Worm (Caenorhabditis elegans) whole organism, early embryonic: ENCODE measurements around the gene lin-12.

Experiments
- B0310.2 ChIP-seq: sonication (generic microtip); optimal IDR thresholded peaks from 2 replicates; lab custom pipeline; 2016; ENCODE audit warnings: mild to moderate bottlenecking, missing genetic modification characterization, missing compliant biosample characterization
- ama-1 ChIP-seq: fragments of 150-350 bp; optimal IDR thresholded peaks from 2 replicates; lab custom pipeline; 2014
- ceh-13 ChIP-seq: fragments of 200-800 bp; sonication (Bioruptor generic); optimal IDR thresholded peaks from 2 replicates; lab custom pipeline; 2018; ENCODE audit warnings: mild to moderate bottlenecking, missing genetic modification characterization, missing compliant biosample characterization
- ets-7 ChIP-seq: sonication (generic microtip); optimal IDR thresholded peaks from 2 replicates; lab custom pipeline; 2016; ENCODE audit warnings: missing genotype, missing genetic modification characterization, missing compliant biosample characterization
- flt-1 ChIP-seq: fragments of 200-800 bp; sonication (Bioruptor generic); IDR thresholded peaks from 2 replicates; pipeline ENCODE4 v1.3.6; 2022; ENCODE audit warnings: missing genetic modification characterization, missing compliant biosample characterization
- hmg-4 ChIP-seq: fragments of 200-800 bp; sonication (Bioruptor generic); optimal IDR thresholded peaks from 2 replicates; lab custom pipeline; 2018; ENCODE audit warnings: mild to moderate bottlenecking, missing genetic modification characterization, missing compliant biosample characterization
- scrt-1 ChIP-seq: fragments of 200-800 bp; sonication (Bioruptor generic); IDR thresholded peaks from 2 replicates; pipeline ENCODE4 v1.3.6; 2022; ENCODE audit warnings: missing genetic modification characterization, missing compliant biosample characterization
- sea-1 ChIP-seq: fragments of 200-800 bp; sonication (Bioruptor generic); conservative IDR thresholded peaks from 2 replicates; pipeline ENCODE4 v1.3.6; 2022; ENCODE audit warnings: missing genetic modification characterization, missing compliant biosample characterization
- tbx-11 ChIP-seq: fragments of 200-800 bp; sonication (Bioruptor generic); IDR thresholded peaks from 2 replicates; pipeline ENCODE4 v1.3.6; 2022; ENCODE audit warnings: missing genetic modification characterization, missing compliant biosample characterization
- tbx-37 ChIP-seq: fragments of 200-800 bp; sonication (Bioruptor generic); conservative IDR thresholded peaks from 2 replicates; pipeline ENCODE4 v1.3.6; 2022; ENCODE audit warnings: missing genetic modification reagents, missing genetic modification characterization, missing compliant biosample characterization
- tra-4 ChIP-seq: sonication (generic microtip); optimal IDR thresholded peaks from 2 replicates; lab custom pipeline; 2017; ENCODE audit warnings: missing genetic modification characterization, missing compliant biosample characterization

ce11 chrIII:9023601-9024000 is 47.7 kb downstream of the lin-12 start:
- TF ChIP-seq flt-1 (GFP tag; lab: Robert Waterston, UW): no peak
- no peak for TF ChIP-seq ama-1 (lab: Kevin White, UChicago)
- no peak for TF ChIP-seq sea-1 (GFP tag; lab: Robert Waterston, UW)
- no peak for TF ChIP-seq tbx-11 (GFP tag; lab: Robert Waterston, UW)
- TF ChIP-seq tra-4 (tag; lab: Kevin White, UChicago): no peak
- TF ChIP-seq tbx-37: no peak
- TF ChIP-seq scrt-1 (GFP tag; lab: Robert Waterston, UW): no peak
- no peak for TF ChIP-seq ets-7
- TF ChIP-seq ceh-13: no peak
- no peak for TF ChIP-seq hmg-4
- no peak for TF ChIP-seq B0310.2 (tag; lab: Kevin White, UChicago)
